Worm (Caenorhabditis elegans) whole organism, L1 larva: ENCODE measurements around the gene F41G3.19.

ENCODE experiments used
- ama-1 ChIP-seq: fragments of 150-350 bp; optimal IDR thresholded peaks from 2 replicates; lab custom pipeline; 2014
- blmp-1 ChIP-seq: fragments of 150-350 bp; optimal IDR thresholded peaks from 2 replicates; lab custom pipeline; 2014; ENCODE audit warnings: missing biosample characterization, missing genetic modification characterization
- dpl-1 ChIP-seq, 3 experiments: fragments of 150-350 bp in 2 of 3; sonication (generic microtip) in 1 of 3; optimal IDR thresholded peaks; 2 replicates each; lab custom pipeline; 2014 to 2017; ENCODE audit warnings: missing biosample characterization in 3 of 3, missing genetic modification characterization in 3 of 3, missing genetic modification reagents in 3 of 3
- fkh-8 ChIP-seq: sonication (generic microtip); optimal IDR thresholded peaks from 2 replicates; lab custom pipeline; 2016; ENCODE audit warnings: mild to moderate bottlenecking, missing genetic modification characterization, missing compliant biosample characterization
- fos-1 ChIP-seq: fragments of 150-350 bp; optimal IDR thresholded peaks from 2 replicates; lab custom pipeline; 2014; ENCODE audit warnings: missing biosample characterization, missing genetic modification characterization
- isw-1 ChIP-seq: fragments of 200-800 bp; sonication (Bioruptor generic); IDR thresholded peaks from 2 replicates; pipeline ENCODE4 v1.3.6; 2022; ENCODE audit warnings: missing genetic modification characterization, missing compliant biosample characterization
- lin-39 ChIP-seq: fragments of 150-350 bp; optimal IDR thresholded peaks from 2 replicates; lab custom pipeline; 2014; ENCODE audit warnings: missing biosample characterization, missing genetic modification reagents, missing genetic modification characterization
- pag-3 ChIP-seq: sonication (generic microtip); optimal IDR thresholded peaks from 2 replicates; lab custom pipeline; 2017; ENCODE audit warnings: missing genetic modification characterization, mild to moderate bottlenecking, missing compliant biosample characterization, antibody characterized with exemption, borderline replicate concordance; ENCODE audit not compliant: insufficient read depth
- snu-23 ChIP-seq: sonication (generic microtip); optimal IDR thresholded peaks from 2 replicates; lab custom pipeline; 2016; ENCODE audit warnings: missing genetic modification characterization, missing compliant biosample characterization
- unc-86 ChIP-seq: sonication (generic microtip); optimal IDR thresholded peaks from 2 replicates; lab custom pipeline; 2016; ENCODE audit warnings: missing genetic modification characterization, missing compliant biosample characterization
- zag-1 ChIP-seq: fragments of 150-350 bp; optimal IDR thresholded peaks from 2 replicates; lab custom pipeline; 2014; ENCODE audit warnings: missing biosample characterization, missing genetic modification characterization
- ztf-11 ChIP-seq, 2 experiments: sonication (generic microtip); optimal IDR thresholded peaks; 2 replicates each; lab custom pipeline; 2016 to 2017; ENCODE audit warnings: missing genetic modification characterization in 2 of 2, missing biosample characterization in 1 of 2, missing compliant biosample characterization in 1 of 2

ce11 chrII:6715853-6716252 is 36.1 kb downstream of the F41G3.19 start:
- TF ChIP-seq pag-3 (tag; lab: Kevin White, UChicago) (no peak), snu-23 (GFP tag; lab: Kevin White, UChicago) (no peak), fkh-8 (tag; lab: Kevin White, UChicago) (no peak), dpl-1 (GFP tag; optimal IDR thresholded peaks at IDR 0.05; lab: Kevin White, UChicago) (no peak), ama-1 (lab: Kevin White, UChicago) (no peak), lin-39 (tag; lab: Kevin White, UChicago) (no peak), isw-1 (GFP tag; lab: Robert Waterston, UW) (no peak), ztf-11 (tag; optimal IDR thresholded peaks at IDR 0.05; lab: Kevin White, UChicago) (no peak), zag-1 (no peak), unc-86 (no peak), fos-1 (tag; lab: Kevin White, UChicago) (no peak), blmp-1 (peak; percentile 86)
